Fruit fly (Drosophila melanogaster) whole organism: ENCODE data around the gene chic.

Experiments used
- CG8478 ChIP-seq: fragments of >200 bp; optimal IDR thresholded peaks from 2 replicates; lab custom pipeline; 2018; ENCODE audit warnings: inconsistent platforms
- Dll ChIP-seq: fragments of >200 bp; optimal IDR thresholded peaks from 2 replicates; lab custom pipeline; 2017
- EcR ChIP-seq, 2 experiments: fragments of >200 bp; optimal IDR thresholded peaks; 2 replicates each; lab custom pipeline; 2017; ENCODE audit warnings: missing biosample characterization in 2 of 2, missing genetic modification characterization in 2 of 2, missing genetic modification reagents in 2 of 2
- psq ChIP-seq: fragments of >200 bp; optimal IDR thresholded peaks from 2 replicates; lab custom pipeline; 2017
- usp ChIP-seq: fragments of >200 bp; optimal IDR thresholded peaks from 2 replicates; lab custom pipeline; 2017; ENCODE audit warnings: missing biosample characterization, missing genetic modification characterization, mixed read lengths

DNA sequence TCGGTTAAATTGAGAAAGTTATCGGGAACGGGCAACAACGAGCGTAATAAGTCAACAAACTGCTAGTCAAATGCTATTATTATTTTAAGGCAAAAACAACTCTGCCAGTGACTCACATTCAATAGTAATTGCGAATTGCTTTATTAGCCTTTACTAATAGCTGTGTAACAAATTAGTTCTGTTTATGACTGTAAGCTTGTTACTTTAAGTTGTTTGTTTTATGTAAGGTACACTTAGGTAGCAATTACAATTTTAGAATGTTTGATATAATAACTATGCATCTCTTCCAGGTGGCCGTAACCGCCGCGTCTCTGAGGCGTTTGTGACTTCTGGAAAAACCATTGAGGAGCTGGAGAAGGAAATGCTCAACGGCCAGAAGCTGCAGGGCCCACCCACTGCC lies 34.1 kb downstream of the chic start:
- TF ChIP-seq Dll (lab: Kevin White, UChicago), result no peak
- no peak for TF ChIP-seq psq
- no peak for TF ChIP-seq usp (GFP tag; lab: Kevin White, UChicago)
- no peak for TF ChIP-seq EcR (GFP tag; optimal IDR thresholded peaks at IDR 0.05; lab: Kevin White, UChicago)
- no peak for TF ChIP-seq CG8478 (lab: Kevin White, UChicago)
